Fruit fly (Drosophila melanogaster) whole organism, embryonic: ENCODE results near the gene CG44476.

Experiments
- ATbp ChIP-seq: fragments of 200-800 bp; sonication (Bioruptor generic); optimal IDR thresholded peaks from 2 replicates; lab custom pipeline; 2017; ENCODE audit warnings: missing biosample characterization, mild to moderate bottlenecking, missing genetic modification characterization, missing genetic modification reagents
- Awh ChIP-seq: fragments of 200-800 bp; sonication (Bioruptor generic); IDR thresholded peaks from 2 replicates; pipeline ENCODE4, ENCODE4 v1.3.6; 2022; ENCODE audit warnings: missing biosample characterization, missing genetic modification characterization
- CG15011 ChIP-seq: fragments of 200-800 bp; sonication (Bioruptor generic); optimal IDR thresholded peaks from 3 replicates; lab custom pipeline; 2018; ENCODE audit warnings: missing biosample characterization, mild to moderate bottlenecking, missing genetic modification characterization
- CG15073 ChIP-seq: fragments of 200-800 bp; sonication (Bioruptor generic); optimal IDR thresholded peaks from 2 replicates; lab custom pipeline; 2016; ENCODE audit warnings: missing biosample characterization, missing genetic modification characterization
- CG15269 ChIP-seq: fragments of 200-800 bp; sonication (Bioruptor generic); optimal IDR thresholded peaks from 2 replicates; lab custom pipeline; 2018; ENCODE audit warnings: missing biosample characterization, mild to moderate bottlenecking, missing genetic modification characterization, moderate library complexity
- CG17612 ChIP-seq: fragments of 200-800 bp; sonication (Bioruptor generic); IDR thresholded peaks from 2 replicates; pipeline ENCODE4 v1.3.6; 2022; ENCODE audit warnings: missing biosample characterization, missing genetic modification characterization
- CG1832 ChIP-seq: fragments of 200-800 bp; sonication (Bioruptor generic); optimal IDR thresholded peaks from 2 replicates; lab custom pipeline; 2017; ENCODE audit warnings: missing biosample characterization, mild to moderate bottlenecking, missing genetic modification characterization, inconsistent platforms
- CG2116 ChIP-seq: fragments of 200-800 bp; sonication (Bioruptor generic); optimal IDR thresholded peaks from 3 replicates; lab custom pipeline; 2018; ENCODE audit warnings: missing biosample characterization, mild to moderate bottlenecking, missing genetic modification characterization
- CG2875 ChIP-seq: fragments of 200-800 bp; sonication (Bioruptor generic); optimal IDR thresholded peaks from 2 replicates; lab custom pipeline; 2017; ENCODE audit warnings: missing biosample characterization, mild to moderate bottlenecking, missing genetic modification characterization, missing genetic modification reagents
- CG34376 ChIP-seq: fragments of 200-800 bp; sonication (Bioruptor generic); optimal IDR thresholded peaks from 2 replicates; lab custom pipeline; 2018; ENCODE audit warnings: missing biosample characterization, mild to moderate bottlenecking, missing genetic modification characterization
- CG43689 ChIP-seq: fragments of 200-800 bp; sonication (Bioruptor generic); IDR thresholded peaks from 2 replicates; pipeline ENCODE4 v1.3.6; 2022; ENCODE audit warnings: missing biosample characterization, missing genetic modification characterization
- CG4617 ChIP-seq: fragments of 200-800 bp; sonication (Bioruptor generic); optimal IDR thresholded peaks from 3 replicates; lab custom pipeline; 2016; ENCODE audit warnings: missing biosample characterization, missing genetic modification characterization, borderline replicate concordance
- CG4707 ChIP-seq: fragments of 200-800 bp; sonication (Bioruptor generic); optimal IDR thresholded peaks from 2 replicates; lab custom pipeline; 2018; ENCODE audit warnings: missing biosample characterization, mild to moderate bottlenecking, missing genetic modification characterization, moderate library complexity
- CG7556 ChIP-seq: fragments of 200-800 bp; sonication (Bioruptor generic); optimal IDR thresholded peaks from 2 replicates; lab custom pipeline; 2017; ENCODE audit warnings: missing biosample characterization, mild to moderate bottlenecking, missing genetic modification characterization
- CG8478 ChIP-seq: fragments of >200 bp; optimal IDR thresholded peaks from 2 replicates; lab custom pipeline; 2018
- CG9817 ChIP-seq: fragments of 200-800 bp; sonication (Bioruptor generic); optimal IDR thresholded peaks from 2 replicates; lab custom pipeline; 2018; ENCODE audit warnings: missing biosample characterization, mild to moderate bottlenecking, missing genetic modification characterization, moderate library complexity
- CG9876 ChIP-seq: fragments of 200-800 bp; sonication (Bioruptor generic); optimal IDR thresholded peaks from 2 replicates; lab custom pipeline; 2016; ENCODE audit warnings: missing biosample characterization, missing genetic modification characterization
- CHES-1-like ChIP-seq: fragments of 200-800 bp; sonication (Bioruptor generic); optimal IDR thresholded peaks from 2 replicates; lab custom pipeline; 2016; ENCODE audit warnings: missing biosample characterization, missing genetic modification characterization
- Dip2 ChIP-seq: fragments of 200-800 bp; sonication (Bioruptor generic); IDR thresholded peaks from 2 replicates; pipeline ENCODE4 v1.3.6; 2022; ENCODE audit warnings: missing biosample characterization, missing genetic modification characterization
- E2f1 ChIP-seq: fragments of 200-800 bp; sonication (Bioruptor generic); IDR thresholded peaks from 2 replicates; pipeline ENCODE4 v1.3.6; 2022; ENCODE audit warnings: missing biosample characterization, missing genetic modification characterization
- Gsc ChIP-seq: fragments of 200-800 bp; sonication (Bioruptor generic); IDR thresholded peaks from 2 replicates; pipeline ENCODE4 v1.3.6; 2022; ENCODE audit warnings: missing biosample characterization, missing genetic modification characterization
- HLHmδ ChIP-seq: fragments of 200-800 bp; sonication (Bioruptor generic); optimal IDR thresholded peaks from 2 replicates; lab custom pipeline; 2018; ENCODE audit warnings: missing biosample characterization, mild to moderate bottlenecking, missing genetic modification characterization, moderate library complexity
- Hr3 ChIP-seq: fragments of 200-800 bp; sonication (Bioruptor generic); optimal IDR thresholded peaks from 3 replicates; lab custom pipeline; 2016; ENCODE audit warnings: missing biosample characterization, missing genetic modification characterization
- Hr78 ChIP-seq, 2 experiments: fragments of 200-800 bp in 1 of 2; fragments of >200 bp in 1 of 2; sonication (Bioruptor generic) in 1 of 2; optimal IDR thresholded peaks; 2 replicates each; lab custom pipeline; 2017 to 2019; ENCODE audit warnings: missing biosample characterization in 2 of 2, missing genetic modification characterization in 2 of 2, mild to moderate bottlenecking in 1 of 2, moderate library complexity in 1 of 2
- MESR4 ChIP-seq: fragments of 200-800 bp; sonication (Bioruptor generic); optimal IDR thresholded peaks from 2 replicates; lab custom pipeline; 2018; ENCODE audit warnings: missing biosample characterization, mild to moderate bottlenecking, missing genetic modification characterization, moderate library complexity
- Max ChIP-seq: fragments of 200-800 bp; sonication (Bioruptor generic); optimal IDR thresholded peaks from 2 replicates; lab custom pipeline; 2016; ENCODE audit warnings: missing biosample characterization, mild to moderate bottlenecking, missing genetic modification characterization
- Mrtf ChIP-seq: fragments of 200-800 bp; sonication (Bioruptor generic); IDR thresholded peaks from 3 replicates; pipeline ENCODE4 v1.3.6; 2022; ENCODE audit warnings: missing biosample characterization, missing genetic modification characterization
- NfI ChIP-seq: fragments of 200-800 bp; sonication (Bioruptor generic); optimal IDR thresholded peaks from 3 replicates; lab custom pipeline; 2018; ENCODE audit warnings: missing biosample characterization, mild to moderate bottlenecking, missing genetic modification characterization, moderate library complexity
- Ptx1 ChIP-seq: fragments of 200-800 bp; sonication (Bioruptor generic); IDR thresholded peaks from 2 replicates; pipeline ENCODE4 v1.3.6; 2022; ENCODE audit warnings: missing biosample characterization, missing genetic modification characterization
- TFAM ChIP-seq: fragments of 200-800 bp; sonication (Bioruptor generic); optimal IDR thresholded peaks from 2 replicates; lab custom pipeline; 2017; ENCODE audit warnings: missing biosample characterization, missing genetic modification characterization, inconsistent platforms
- Trl ChIP-seq, 3 experiments: fragments of >200 bp in 2 of 3; fragments of 200-800 bp in 1 of 3; sonication (Bioruptor generic) in 1 of 3; optimal IDR thresholded peaks; 2 replicates in 1 of 3; 3 replicates in 2 of 3; lab custom pipeline; 2016 to 2017; ENCODE audit warnings: missing biosample characterization in 1 of 3, missing genetic modification characterization in 1 of 3
- Vsx1 ChIP-seq: fragments of 200-800 bp; sonication (Bioruptor generic); optimal IDR thresholded peaks from 2 replicates; lab custom pipeline; 2017; ENCODE audit warnings: missing biosample characterization, mild to moderate bottlenecking, missing genetic modification characterization, missing genetic modification reagents
- btn ChIP-seq: fragments of 200-800 bp; sonication (Bioruptor generic); optimal IDR thresholded peaks from 2 replicates; lab custom pipeline; 2016; ENCODE audit warnings: missing biosample characterization, missing genetic modification characterization
- en ChIP-seq: fragments of 200-800 bp; sonication (Bioruptor generic); optimal IDR thresholded peaks from 2 replicates; lab custom pipeline; 2016; ENCODE audit warnings: missing biosample characterization, missing genetic modification characterization
- gsb ChIP-seq: fragments of 200-800 bp; sonication (Bioruptor generic); IDR thresholded peaks from 2 replicates; pipeline ENCODE4 v1.3.6; 2022; ENCODE audit warnings: missing biosample characterization, missing genetic modification characterization
- maf-S ChIP-seq: fragments of 200-800 bp; sonication (Bioruptor generic); optimal IDR thresholded peaks from 2 replicates; lab custom pipeline; 2016; ENCODE audit warnings: missing biosample characterization, missing genetic modification characterization
- nerfin-1 ChIP-seq: fragments of 200-800 bp; sonication (Bioruptor generic); optimal IDR thresholded peaks from 3 replicates; lab custom pipeline; 2019; ENCODE audit warnings: missing biosample characterization, mild to moderate bottlenecking, missing genetic modification characterization, moderate library complexity
- row ChIP-seq: fragments of 200-800 bp; sonication (Bioruptor generic); IDR thresholded peaks from 3 replicates; pipeline ENCODE4 v1.3.6; 2022; ENCODE audit warnings: missing biosample characterization, missing genetic modification characterization
- slbo ChIP-seq: fragments of 200-800 bp; sonication (Bioruptor generic); IDR thresholded peaks from 2 replicates; pipeline ENCODE4 v1.3.6; 2022; ENCODE audit warnings: missing biosample characterization, missing genetic modification characterization
- so ChIP-seq: fragments of 200-800 bp; sonication (Bioruptor generic); IDR thresholded peaks from 3 replicates; pipeline ENCODE4 v1.3.6; 2022; ENCODE audit warnings: missing biosample characterization, missing genetic modification characterization
- stc ChIP-seq: fragments of 200-800 bp; sonication (Bioruptor generic); IDR thresholded peaks from 2 replicates; pipeline ENCODE4 v1.3.6; 2022; ENCODE audit warnings: missing biosample characterization, missing genetic modification characterization
- sug ChIP-seq: fragments of 200-800 bp; optimal IDR thresholded peaks from 2 replicates; lab custom pipeline; 2019; ENCODE audit warnings: missing biosample characterization, mild to moderate bottlenecking, missing genetic modification characterization, moderate library complexity
- tio ChIP-seq: fragments of 200-800 bp; sonication (Bioruptor generic); optimal IDR thresholded peaks from 2 replicates; lab custom pipeline; 2017; ENCODE audit warnings: missing biosample characterization, missing genetic modification characterization, inconsistent platforms
- vnd ChIP-seq: fragments of 200-800 bp; sonication (Bioruptor generic); IDR thresholded peaks from 3 replicates; pipeline ENCODE4 v1.3.6; 2022; ENCODE audit warnings: missing biosample characterization, missing genetic modification characterization; ENCODE audit not compliant: partially characterized antibody

The CG44476 gene

dm6 chr2L:18151134-18151825 lies 38.3 kb upstream of the CG44476 start (continued):
- TF ChIP-seq Gsc (GFP tag; lab: Robert Waterston, UW) = no peak
- peak; percentile 67 for TF ChIP-seq CG9876
- no peak for TF ChIP-seq tio
- no peak for TF ChIP-seq CG15073 (GFP tag; lab: Kevin White, UChicago)
- TF ChIP-seq stc (GFP tag; lab: Robert Waterston, UW) = no peak
- TF ChIP-seq CG43689 (GFP tag; lab: Robert Waterston, UW) = no peak
- TF ChIP-seq CG4707 (GFP tag; lab: Kevin White, UChicago) = no peak
- TF ChIP-seq CG2875 = no peak
- TF ChIP-seq so (GFP tag; lab: Robert Waterston, UW) = peak; percentile 72; the same call in 2 of the 3 replicates
- TF ChIP-seq ATbp (GFP tag; lab: Kevin White, UChicago) = no peak
- no peak for TF ChIP-seq MESR4 (GFP tag; lab: Kevin White, UChicago)
- peak; percentile 82 for TF ChIP-seq row (GFP tag; lab: Robert Waterston, UW)
- no peak for TF ChIP-seq Dip2
- TF ChIP-seq Trl (optimal IDR thresholded peaks at IDR 0.05; lab: Kevin White, UChicago) = peak; percentile 14 to 47
- TF ChIP-seq Trl (GFP tag; optimal IDR thresholded peaks at IDR 0.05; lab: Kevin White, UChicago) = peak; percentile 66
- TF ChIP-seq CG1832 = no peak
- no peak for TF ChIP-seq sug (tag; lab: Kevin White, UChicago)
- TF ChIP-seq TFAM (GFP tag; lab: Kevin White, UChicago) = no peak
- no peak for TF ChIP-seq btn (GFP tag; lab: Kevin White, UChicago)
- TF ChIP-seq CG8478 (lab: Kevin White, UChicago) = peak; percentile 97
- peak; percentile 58; the same call in 1 of the 2 replicates for TF ChIP-seq gsb (GFP tag; lab: Robert Waterston, UW)
- TF ChIP-seq Ptx1 (GFP tag; lab: Robert Waterston, UW) = peak; percentile 67
- peak; percentile 14 for TF ChIP-seq NfI (GFP tag; lab: Kevin White, UChicago)
- no peak for TF ChIP-seq vnd (GFP tag; lab: Robert Waterston, UW)
- TF ChIP-seq Vsx1 (GFP tag; lab: Kevin White, UChicago) = no peak
- TF ChIP-seq Mrtf (GFP tag; lab: Robert Waterston, UW) = peak; percentile 78; the same call in 2 of the 3 replicates
- peak; percentile 66 for TF ChIP-seq CHES-1-like (GFP tag; lab: Kevin White, UChicago)
- peak; percentile 85 for TF ChIP-seq slbo (GFP tag; lab: Robert Waterston, UW)
- TF ChIP-seq CG15011 (GFP tag; lab: Kevin White, UChicago) = peak; percentile 4
- peak; percentile 2 for TF ChIP-seq Hr3
- TF ChIP-seq CG15269 = peak; percentile 30
- TF ChIP-seq maf-S (GFP tag; lab: Kevin White, UChicago) = peak; percentile 13
- peak; percentile 39 for TF ChIP-seq CG9817 (tag; lab: Kevin White, UChicago)
- peak; percentile 49; the same call in 1 of the 2 replicates for TF ChIP-seq E2f1 (GFP tag; lab: Robert Waterston, UW)
- no peak for TF ChIP-seq CG2116 (GFP tag; lab: Kevin White, UChicago)
- no peak for TF ChIP-seq CG7556 (GFP tag; lab: Kevin White, UChicago)
- TF ChIP-seq Max = no peak
- no peak for TF ChIP-seq en (GFP tag; lab: Kevin White, UChicago)
- 0 out of 2 replicates have a peak, but pooled peaks have one; percentile 56 for TF ChIP-seq CG17612 (GFP tag; lab: Robert Waterston, UW)
- TF ChIP-seq CG34376 = peak; percentile 35
- TF ChIP-seq Hr78 (GFP tag; optimal IDR thresholded peaks at IDR 0.05; lab: Kevin White, UChicago) = no peak
- TF ChIP-seq CG4617 (GFP tag; lab: Kevin White, UChicago) = no peak
- 0 out of 2 replicates have a peak, but pooled peaks have one; percentile 23 for TF ChIP-seq Awh (GFP tag; lab: Robert Waterston, UW)
- TF ChIP-seq nerfin-1 (tag; lab: Kevin White, UChicago) = no peak
- TF ChIP-seq HLHmδ (GFP tag; lab: Kevin White, UChicago) = no peak
